Fruit fly (Drosophila melanogaster) whole organism, wandering third instar larva: ENCODE data around the gene CG14561.

Experiments
- Abd-B ChIP-seq: fragments of >200 bp; optimal IDR thresholded peaks from 2 replicates; lab custom pipeline; 2017; ENCODE audit warnings: missing biosample characterization, missing genetic modification characterization
- CrebA ChIP-seq: fragments of 200-800 bp; sonication (Bioruptor generic); optimal IDR thresholded peaks from 2 replicates; lab custom pipeline; 2016; ENCODE audit warnings: missing biosample characterization, mild to moderate bottlenecking, missing genetic modification characterization, borderline replicate concordance
- Mio ChIP-seq: sonication (Bioruptor generic); optimal IDR thresholded peaks from 2 replicates; lab custom pipeline; 2016; ENCODE audit warnings: missing biosample characterization, missing genetic modification characterization
- N ChIP-seq: fragments of >200 bp; optimal IDR thresholded peaks from 2 replicates; lab custom pipeline; 2018; ENCODE audit warnings: missing biosample characterization, missing external identifiers, missing genetic modification characterization
- OdsH ChIP-seq: fragments of 200-800 bp; sonication (Bioruptor generic); optimal IDR thresholded peaks from 2 replicates; lab custom pipeline; 2016; ENCODE audit warnings: missing biosample characterization, mild to moderate bottlenecking, missing genetic modification characterization
- Rel ChIP-seq, 2 experiments: fragments of 200-800 bp; sonication (Bioruptor generic) in 1 of 2; optimal IDR thresholded peaks; 2 replicates in 1 of 2; 3 replicates in 1 of 2; lab custom pipeline; 2016 to 2019; ENCODE audit warnings: mild to moderate bottlenecking in 2 of 2, missing biosample characterization in 2 of 2, missing genetic modification characterization in 2 of 2, moderate library complexity in 1 of 2
- lola ChIP-seq: fragments of >200 bp; optimal IDR thresholded peaks from 2 replicates; lab custom pipeline; 2017; ENCODE audit warnings: missing biosample characterization, missing genetic modification characterization
- psq ChIP-seq: fragments of 200-800 bp; sonication (Bioruptor generic); optimal IDR thresholded peaks from 3 replicates; lab custom pipeline; 2017; ENCODE audit warnings: missing biosample characterization, mild to moderate bottlenecking, missing genetic modification characterization, moderate library complexity
- sv ChIP-seq: fragments of 200-800 bp; sonication (Bioruptor generic); optimal IDR thresholded peaks from 3 replicates; lab custom pipeline; 2016; ENCODE audit warnings: missing biosample characterization, missing genetic modification characterization
- usp ChIP-seq: fragments of >200 bp; optimal IDR thresholded peaks from 2 replicates; lab custom pipeline; 2017; ENCODE audit warnings: missing biosample characterization, missing genetic modification characterization

DNA sequence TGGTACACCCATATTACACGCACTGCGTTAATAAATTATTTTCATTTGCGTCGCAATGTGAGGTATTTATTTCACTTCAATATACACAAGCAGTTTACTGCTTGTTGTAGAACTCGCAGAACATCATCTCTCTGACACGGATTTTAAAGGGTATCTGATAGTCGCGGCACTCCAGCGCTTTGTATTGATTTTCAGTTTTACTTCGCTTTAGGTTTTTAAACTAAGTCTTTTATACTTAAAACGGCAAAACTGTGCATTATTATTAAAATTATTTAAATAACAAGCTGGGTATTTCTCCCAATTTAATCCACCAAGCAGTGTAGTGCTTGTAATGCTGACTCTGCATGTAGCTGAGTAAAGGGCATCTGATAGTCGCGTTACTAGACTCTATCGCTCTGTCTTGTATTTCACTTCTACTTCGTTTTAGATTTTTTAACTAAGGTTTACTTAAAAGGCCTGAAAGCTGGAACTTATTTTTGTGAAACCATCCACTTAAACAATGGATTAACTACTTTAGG lies 17.5 kb downstream of the CG14561 start:
- TF ChIP-seq psq (GFP tag; lab: Kevin White, UChicago) (no peak), lola (no peak), usp (GFP tag; lab: Kevin White, UChicago) (no peak), CrebA (GFP tag; lab: Kevin White, UChicago) (no peak), Mio (no peak), Rel (GFP tag; optimal IDR thresholded peaks at IDR 0.05; lab: Kevin White, UChicago) (no peak), Rel (tag; optimal IDR thresholded peaks at IDR 0.05; lab: Kevin White, UChicago) (no peak), N (no peak), Abd-B (GFP tag; lab: Kevin White, UChicago) (no peak), sv (no peak), OdsH (GFP tag; lab: Kevin White, UChicago) (no peak)
